Worm (Caenorhabditis elegans): ENCODE data around the gene Y27F2A.11.

The Y27F2A.11 gene

DNA sequence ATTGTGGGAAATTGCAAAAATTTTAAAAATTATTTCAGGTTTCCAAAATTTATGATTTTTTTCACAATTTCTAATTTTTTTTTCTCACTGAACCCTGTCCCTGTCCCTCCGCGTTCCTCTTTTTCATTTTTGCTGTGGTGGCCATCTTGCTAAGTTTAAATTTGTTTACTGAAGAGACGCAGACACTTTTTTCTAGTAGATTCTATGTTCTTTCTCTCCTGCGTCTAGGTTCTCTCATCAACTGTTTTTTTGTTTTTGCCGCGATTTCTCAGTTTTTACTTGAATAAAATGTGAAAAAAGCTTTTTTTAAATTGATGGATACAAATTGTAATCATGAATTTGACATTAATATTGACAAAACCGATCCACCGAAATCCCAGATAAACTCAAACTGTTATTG lies 20.1 kb downstream of the Y27F2A.11 start, which contains the start of gene ZC239.6:
TSS of gene ZC239.6 (plus strand) at position 381 of the 400 bp plus-strand sequence.
- TF ChIP-seq efl-1 (optimal IDR thresholded peaks at IDR 0.05): peak; percentile 39 to 42
- peak; percentile 41 to 84 for TF ChIP-seq efl-1 (GFP tag; optimal IDR thresholded peaks at IDR 0.05 in 1 of 2)
- TF ChIP-seq lsy-2 (tag; optimal IDR thresholded peaks at IDR 0.05): peak; percentile 23 to 51
- no peak for TF ChIP-seq aly-2 (tag; optimal IDR thresholded peaks at IDR 0.05)
- TF ChIP-seq lin-14 (GFP tag; optimal IDR thresholded peaks at IDR 0.05): peak; percentile 69
- TF ChIP-seq dpl-1 (GFP tag; optimal IDR thresholded peaks at IDR 0.05): peak in 2 of 3 experiments; percentile 4 to 42
- TF ChIP-seq lin-35 (GFP tag; optimal IDR thresholded peaks at IDR 0.05): peak in 1 of 2 experiments; percentile 8
- peak; percentile 53 for TF ChIP-seq rnt-1 (tag; optimal IDR thresholded peaks at IDR 0.05)
- no peak for TF ChIP-seq egl-27 (tag; optimal IDR thresholded peaks at IDR 0.05)
- TF ChIP-seq nhr-47 (tag; optimal IDR thresholded peaks at IDR 0.05): peak; percentile 17
- TF ChIP-seq mep-1 (tag; optimal IDR thresholded peaks at IDR 0.05): peak; percentile 27
- TF ChIP-seq nhr-85 (tag): peak; percentile 46
- peak; percentile 16 for TF ChIP-seq xbp-1 (tag; optimal IDR thresholded peaks at IDR 0.05)
- TF ChIP-seq vab-15 (tag; optimal IDR thresholded peaks at IDR 0.05): no peak
- peak; percentile 68 for TF ChIP-seq snu-23 (GFP tag; optimal IDR thresholded peaks at IDR 0.05)
- TF ChIP-seq nhr-71 (tag; optimal IDR thresholded peaks at IDR 0.05): no peak
- TF ChIP-seq blmp-1 (tag; optimal IDR thresholded peaks at IDR 0.05): peak; percentile 17
- no peak for TF ChIP-seq fkh-8 (tag; optimal IDR thresholded peaks at IDR 0.05)
- no peak for TF ChIP-seq nhr-76 (tag; optimal IDR thresholded peaks at IDR 0.05)
- peak; percentile 43 for TF ChIP-seq swsn-7 (tag; optimal IDR thresholded peaks at IDR 0.05)
- peak in 1 of 3 experiments; percentile 5 for TF ChIP-seq ceh-82 (tag; optimal IDR thresholded peaks at IDR 0.05)
- peak; percentile 50 for TF ChIP-seq nhr-20 (tag; optimal IDR thresholded peaks at IDR 0.05)

- TF ChIP-seq snu-23 (GFP tag; optimal IDR thresholded peaks at IDR 0.05): no peak
- no peak for TF ChIP-seq nhr-11 (tag; optimal IDR thresholded peaks at IDR 0.05)
- no peak for TF ChIP-seq nhr-77 (tag; optimal IDR thresholded peaks at IDR 0.05)
- TF ChIP-seq fkh-4 (tag; optimal IDR thresholded peaks at IDR 0.05; ENCODE audit: borderline replicate concordance): no peak
- TF ChIP-seq F16B12.6 (tag; optimal IDR thresholded peaks at IDR 0.05): no peak
- TF ChIP-seq elt-2 (tag; optimal IDR thresholded peaks at IDR 0.05): no peak
- no peak for TF ChIP-seq hlh-17 (GFP tag; optimal IDR thresholded peaks at IDR 0.05; ENCODE audit: borderline replicate concordance)
- TF ChIP-seq irx-1 (tag; optimal IDR thresholded peaks at IDR 0.05): no peak
- no peak for TF ChIP-seq sptf-1 (tag; optimal IDR thresholded peaks at IDR 0.05)
- no peak for TF ChIP-seq nhr-237 (tag; optimal IDR thresholded peaks at IDR 0.05)
Observed at ce11 chrII:3210365-3210764, 21.2 kb downstream of the Y27F2A.11 start, which contains the start of gene ZC239.5. ZC239.5 (plus strand) TSS chrII:3210665.

DNA sequence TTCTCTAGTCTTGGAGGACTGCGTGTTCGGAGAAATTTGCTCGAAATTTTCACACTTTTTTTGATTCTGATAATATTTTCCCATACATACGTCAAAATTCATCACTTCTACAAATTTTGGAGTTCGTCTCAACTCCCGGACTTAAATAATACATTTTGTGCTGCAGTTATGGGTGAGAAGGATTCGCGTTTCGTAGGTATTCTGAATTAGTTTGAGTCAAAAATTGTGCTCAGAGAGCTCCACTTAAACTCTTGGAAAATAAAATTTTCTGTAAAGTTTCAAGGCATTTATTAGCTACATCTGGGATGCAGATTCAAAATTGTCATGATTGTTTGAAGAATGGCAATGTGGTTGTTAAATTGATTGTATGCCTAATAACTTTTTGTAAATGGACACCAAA lies 24.8 kb downstream of the Y27F2A.11 start, which contains the start of gene ZC239.4:
TSS of gene ZC239.4 (plus strand) at position 301 of the 400 bp plus-strand sequence.
- TF ChIP-seq lin-39 (tag; optimal IDR thresholded peaks at IDR 0.05) (no peak), lir-3 (tag; optimal IDR thresholded peaks at IDR 0.05; ENCODE audit: poor library complexity) (no peak), dsc-1 (tag; optimal IDR thresholded peaks at IDR 0.05) (no peak), fos-1 (tag; optimal IDR thresholded peaks at IDR 0.05) (no peak), snpc-4 (tag; optimal IDR thresholded peaks at IDR 0.05) (no peak), jun-1 (tag; optimal IDR thresholded peaks at IDR 0.05) (no peak), zip-4 (GFP tag; optimal IDR thresholded peaks at IDR 0.05) (no peak), Y116A8C.19 (tag; optimal IDR thresholded peaks at IDR 0.05; ENCODE audit: borderline replicate concordance) (no peak), ceh-82 (tag; optimal IDR thresholded peaks at IDR 0.05) (no peak), pax-3 (tag; optimal IDR thresholded peaks at IDR 0.05) (no peak), xbp-1 (tag; optimal IDR thresholded peaks at IDR 0.05) (no peak), C04F5.9 (tag; optimal IDR thresholded peaks at IDR 0.05) (no peak), nhr-12 (tag; optimal IDR thresholded peaks at IDR 0.05) (no peak), ama-1 (optimal IDR thresholded peaks at IDR 0.05) (no peak), efl-3 (GFP tag; optimal IDR thresholded peaks at IDR 0.05) (no peak), hlh-4 (tag; optimal IDR thresholded peaks at IDR 0.05) (no peak), nhr-28 (tag; optimal IDR thresholded peaks at IDR 0.05) (no peak), lin-14 (GFP tag; optimal IDR thresholded peaks at IDR 0.05) (no peak)

Data from whole organism, L1 larva.